Fruit fly (Drosophila melanogaster): ENCODE results near the gene CG42714.

The CG42714 gene

dm6 chr3L:6262644-6263404 lies 29.0 kb upstream of the CG42714 start, which contains the start of gene Ldh (continued):
- peak; percentile 95 for TF ChIP-seq sug (tag; optimal IDR thresholded peaks at IDR 0.05)
- peak; percentile 94 for TF ChIP-seq tio (GFP tag; optimal IDR thresholded peaks at IDR 0.05)
- TF ChIP-seq org-1 (GFP tag; optimal IDR thresholded peaks at IDR 0.05), result peak; percentile 95
- TF ChIP-seq CG9609 (GFP tag; optimal IDR thresholded peaks at IDR 0.05), result peak; percentile 75
- TF ChIP-seq Bteb2 (GFP tag; optimal IDR thresholded peaks at IDR 0.05), result peak; percentile 89
- TF ChIP-seq z (GFP tag; IDR thresholded peaks at IDR 0.05), result no peak
- peak; percentile 80 for TF ChIP-seq Bdp1 (GFP tag; optimal IDR thresholded peaks at IDR 0.05)
- TF ChIP-seq Adf1 (GFP tag; IDR thresholded peaks at IDR 0.05), result peak; percentile 77
- peak; percentile 68; the same call in 2 of the 3 replicates for TF ChIP-seq CG2889 (GFP tag; IDR thresholded peaks at IDR 0.05)
- peak; percentile 85 for TF ChIP-seq CG6272 (GFP tag; IDR thresholded peaks at IDR 0.05)
- peak; percentile 97 for TF ChIP-seq ac (GFP tag; optimal IDR thresholded peaks at IDR 0.05)
- TF ChIP-seq rib (GFP tag; IDR thresholded peaks at IDR 0.05), result peak; percentile 63; the same call in 1 of the 2 replicates
- TF ChIP-seq CG8478 (optimal IDR thresholded peaks at IDR 0.05), result no peak
- TF ChIP-seq oc (tag; optimal IDR thresholded peaks at IDR 0.05), result peak; percentile 96
- 0 out of 2 replicates have a peak, but pooled peaks have one; percentile 19 for TF ChIP-seq Dip2 (GFP tag; IDR thresholded peaks at IDR 0.05)
- TF ChIP-seq gro (GFP tag; optimal IDR thresholded peaks at IDR 0.05), result peak; percentile 15
- TF ChIP-seq CG12155 (GFP tag; optimal IDR thresholded peaks at IDR 0.05), result peak; percentile 93
- TF ChIP-seq CG42726 (GFP tag; IDR thresholded peaks at IDR 0.05; ENCODE audit: partially characterized antibody), result no peak
- TF ChIP-seq zen (tag; optimal IDR thresholded peaks at IDR 0.05), result peak; percentile 98
- peak; percentile 93 for TF ChIP-seq Asciz (GFP tag; optimal IDR thresholded peaks at IDR 0.05)
- peak; percentile 75 for TF ChIP-seq stwl (tag; optimal IDR thresholded peaks at IDR 0.05)
- peak; percentile 99 for TF ChIP-seq zf30C (GFP tag; optimal IDR thresholded peaks at IDR 0.05)
- peak; percentile 76 for TF ChIP-seq Rx (GFP tag; IDR thresholded peaks at IDR 0.05)
- TF ChIP-seq fd96Cb (tag; optimal IDR thresholded peaks at IDR 0.05), result peak; percentile 95
- no peak for TF ChIP-seq knrl (GFP tag; IDR thresholded peaks at IDR 0.05; ENCODE audit: partially characterized antibody)
- TF ChIP-seq CG8089 (GFP tag; optimal IDR thresholded peaks at IDR 0.05), result peak; percentile 57
- TF ChIP-seq CG17385 (GFP tag; optimal IDR thresholded peaks at IDR 0.05), result peak; percentile 93
- TF ChIP-seq CG6654 (GFP tag; optimal IDR thresholded peaks at IDR 0.05), result peak; percentile 76
- TF ChIP-seq CG30403 (GFP tag; optimal IDR thresholded peaks at IDR 0.05), result peak; percentile 97
- TF ChIP-seq ftz-f1 (GFP tag; optimal IDR thresholded peaks at IDR 0.05), result no peak
- TF ChIP-seq CG18476 (GFP tag; optimal IDR thresholded peaks at IDR 0.05), result peak; percentile 94
- TF ChIP-seq Dref (GFP tag; IDR thresholded peaks at IDR 0.05), result no peak
- TF ChIP-seq pum (GFP tag; optimal IDR thresholded peaks at IDR 0.05), result peak; percentile 83
- TF ChIP-seq sima (GFP tag; optimal IDR thresholded peaks at IDR 0.05), result peak; percentile 70
- peak; percentile 15 to 85 for TF ChIP-seq crp (GFP tag; optimal IDR thresholded peaks at IDR 0.05)
- peak; percentile 98 for TF ChIP-seq dmrt11E (tag; optimal IDR thresholded peaks at IDR 0.05)
- peak; percentile 58; the same call in 1 of the 3 replicates for TF ChIP-seq jigr1 (GFP tag; IDR thresholded peaks at IDR 0.05)
- peak; percentile 52 for TF ChIP-seq fd64A (GFP tag; optimal IDR thresholded peaks at IDR 0.05)
- peak; percentile 98 for TF ChIP-seq CG7839 (tag; optimal IDR thresholded peaks at IDR 0.05)
- TF ChIP-seq CG3065 (GFP tag; optimal IDR thresholded peaks at IDR 0.05), result peak; percentile 89
- peak; percentile 90 for TF ChIP-seq H2.0 (GFP tag; IDR thresholded peaks at IDR 0.05)
- peak; percentile 90 for TF ChIP-seq E2f1 (GFP tag; IDR thresholded peaks at IDR 0.05)
- peak; percentile 90 for TF ChIP-seq HLH3B (GFP tag; IDR thresholded peaks at IDR 0.05)
- peak; percentile 76 for TF ChIP-seq mam (GFP tag; optimal IDR thresholded peaks at IDR 0.05)
- TF ChIP-seq CkIIα-i1 (GFP tag; IDR thresholded peaks at IDR 0.05), result no peak
- TF ChIP-seq H15 (GFP tag; IDR thresholded peaks at IDR 0.05), result peak; percentile 81
- peak; percentile 76 for TF ChIP-seq Taf1 (GFP tag; IDR thresholded peaks at IDR 0.05)
- peak; percentile 23 for TF ChIP-seq p53 (GFP tag; optimal IDR thresholded peaks at IDR 0.05)
- TF ChIP-seq CG3281 (GFP tag; optimal IDR thresholded peaks at IDR 0.05), result peak; percentile 93
